Worm (Caenorhabditis elegans): ENCODE data around the gene Y38C1AA.19.

Y38C1AA.19 gene

ce11 chrIV:192046-192445 lies 32.1 kb downstream of the Y38C1AA.19 start, which contains the start of gene Y38C1AA.12 (continued):
- peak; percentile 62 for TF ChIP-seq unc-130 (tag; optimal IDR thresholded peaks at IDR 0.05)
- peak; percentile 70 for TF ChIP-seq zip-4 (GFP tag; optimal IDR thresholded peaks at IDR 0.05)
- no peak for TF ChIP-seq ceh-63 (GFP tag; optimal IDR thresholded peaks at IDR 0.05)

ce11 chrIV:194442-194841 lies 34.5 kb downstream of the Y38C1AA.19 start, which contains the start of gene csn-3:
Gene csn-3 (plus strand): TSS chrIV:194742.
- TF ChIP-seq ztf-4 (tag; optimal IDR thresholded peaks at IDR 0.05) (no peak), nhr-237 (tag; optimal IDR thresholded peaks at IDR 0.05) (no peak), fos-1 (tag; optimal IDR thresholded peaks at IDR 0.05) (no peak)

- no peak for TF ChIP-seq ztf-4 (tag; optimal IDR thresholded peaks at IDR 0.05)
- no peak for TF ChIP-seq xbp-1 (tag; optimal IDR thresholded peaks at IDR 0.05)
- no peak for TF ChIP-seq mdl-1 (tag; optimal IDR thresholded peaks at IDR 0.05)
- no peak for TF ChIP-seq C34B4.2 (tag; optimal IDR thresholded peaks at IDR 0.05)
- no peak for TF ChIP-seq lsy-2 (tag; optimal IDR thresholded peaks at IDR 0.05)
- TF ChIP-seq unc-62 (GFP tag; optimal IDR thresholded peaks at IDR 0.05) = no peak
- no peak for TF ChIP-seq efl-1 (optimal IDR thresholded peaks at IDR 0.05)
- no peak for TF ChIP-seq efl-1 (GFP tag; optimal IDR thresholded peaks at IDR 0.05 in 1 of 2)
- no peak for TF ChIP-seq sox-4 (tag; optimal IDR thresholded peaks at IDR 0.05)
- no peak for TF ChIP-seq Y116A8C.19 (tag; optimal IDR thresholded peaks at IDR 0.05; ENCODE audit: borderline replicate concordance)
- TF ChIP-seq nhr-85 (tag) = no peak
- TF ChIP-seq fkh-10 (GFP tag; optimal IDR thresholded peaks at IDR 0.05) = no peak
- TF ChIP-seq ces-1 (GFP tag; optimal IDR thresholded peaks at IDR 0.05) = no peak
- no peak for TF ChIP-seq jun-1 (tag; optimal IDR thresholded peaks at IDR 0.05)
These were observed 43.1 kb downstream of the Y38C1AA.19 start, which contains the start of gene gfrp-1 for ce11 chrIV:202921-203652. Gene gfrp-1 (plus strand): TSS chrIV:203602.

ce11 chrIV:204998-205397 lies 45.0 kb downstream of the Y38C1AA.19 start, which contains the start of gene coa-1:
Gene coa-1 (plus strand): TSS chrIV:205298.
- TF ChIP-seq ets-5 (GFP tag; IDR thresholded peaks at IDR 0.05) = no peak
- no peak for TF ChIP-seq nhr-76 (tag; optimal IDR thresholded peaks at IDR 0.05)
- TF ChIP-seq sox-4 (tag; optimal IDR thresholded peaks at IDR 0.05) = no peak
- no peak for TF ChIP-seq nhr-85 (tag)
- no peak for TF ChIP-seq jun-1 (tag; optimal IDR thresholded peaks at IDR 0.05)
- no peak for TF ChIP-seq swsn-7 (tag; optimal IDR thresholded peaks at IDR 0.05)
- TF ChIP-seq nhr-71 (tag; optimal IDR thresholded peaks at IDR 0.05) = no peak
- TF ChIP-seq ceh-8 (GFP tag; optimal IDR thresholded peaks at IDR 0.05) = no peak
- no peak for TF ChIP-seq ceh-82 (tag; optimal IDR thresholded peaks at IDR 0.05)
- TF ChIP-seq C34B4.2 (tag; optimal IDR thresholded peaks at IDR 0.05) = no peak
- TF ChIP-seq dpl-1 (GFP tag; optimal IDR thresholded peaks at IDR 0.05) = no peak
- TF ChIP-seq pag-3 (tag; optimal IDR thresholded peaks at IDR 0.05; ENCODE audit: borderline replicate concordance, insufficient read depth) = no peak
- TF ChIP-seq nhr-84 (tag; optimal IDR thresholded peaks at IDR 0.05) = no peak
- no peak for TF ChIP-seq unc-130 (tag; optimal IDR thresholded peaks at IDR 0.05)
- no peak for TF ChIP-seq nhr-77 (tag; optimal IDR thresholded peaks at IDR 0.05)

- TF ChIP-seq ceh-82 (tag; optimal IDR thresholded peaks at IDR 0.05) (no peak), unc-98 (GFP tag; IDR thresholded peaks at IDR 0.05) (no peak), nhr-20 (tag; optimal IDR thresholded peaks at IDR 0.05) (no peak), ztf-4 (tag; optimal IDR thresholded peaks at IDR 0.05) (no peak), sox-4 (tag; optimal IDR thresholded peaks at IDR 0.05) (no peak), lsy-2 (tag; optimal IDR thresholded peaks at IDR 0.05) (no peak), nhr-85 (tag) (no peak), tlp-1 (tag; optimal IDR thresholded peaks at IDR 0.05) (no peak), elt-2 (tag; optimal IDR thresholded peaks at IDR 0.05) (no peak), lir-3 (tag; optimal IDR thresholded peaks at IDR 0.05; ENCODE audit: poor library complexity) (no peak), nhr-28 (tag; optimal IDR thresholded peaks at IDR 0.05) (no peak), isw-1 (GFP tag; IDR thresholded peaks at IDR 0.05) (no peak), hlh-17 (GFP tag; optimal IDR thresholded peaks at IDR 0.05; ENCODE audit: borderline replicate concordance) (no peak), nhr-47 (tag; optimal IDR thresholded peaks at IDR 0.05) (no peak), dpl-1 (GFP tag; optimal IDR thresholded peaks at IDR 0.05) (no peak), ceh-8 (GFP tag; optimal IDR thresholded peaks at IDR 0.05) (no peak), lin-35 (GFP tag; optimal IDR thresholded peaks at IDR 0.05) (no peak), C34B4.2 (tag; optimal IDR thresholded peaks at IDR 0.05) (no peak)
These were observed 47.9 kb downstream of the Y38C1AA.19 start, which contains the start of gene Y38C1AA.1 for ce11 chrIV:207885-208284. Gene Y38C1AA.1 (plus strand): TSS chrIV:208185.
